Worm (Caenorhabditis elegans) whole organism, L3 larva: ENCODE results near the gene C41G6.12.

ENCODE experiments used
- ceh-82 ChIP-seq: fragments of 150-350 bp; optimal IDR thresholded peaks from 2 replicates; lab custom pipeline; 2014; ENCODE audit warnings: missing biosample characterization, missing genetic modification characterization
- ceh-9 ChIP-seq: sonication (generic microtip); optimal IDR thresholded peaks from 2 replicates; lab custom pipeline; 2018; ENCODE audit warnings: missing biosample characterization, missing genetic modification characterization
- elt-3 ChIP-seq, 3 experiments: fragments of 150-350 bp in 1 of 3; sonication (generic microtip) in 2 of 3; optimal IDR thresholded peaks; 2 replicates in 2 of 3; 4 replicates in 1 of 3; lab custom pipeline; 2014 to 2017; ENCODE audit warnings: missing biosample characterization in 3 of 3, missing genetic modification characterization in 3 of 3
- mdl-1 ChIP-seq: fragments of 150-350 bp; optimal IDR thresholded peaks from 2 replicates; lab custom pipeline; 2014; ENCODE audit warnings: missing biosample characterization, missing genetic modification characterization
- nhr-11 ChIP-seq: fragments of 150-350 bp; optimal IDR thresholded peaks from 2 replicates; lab custom pipeline; 2014; ENCODE audit warnings: missing biosample characterization, missing genetic modification characterization
- nhr-12 ChIP-seq: fragments of 150-350 bp; optimal IDR thresholded peaks from 2 replicates; lab custom pipeline; 2014; ENCODE audit warnings: missing biosample characterization, missing genetic modification characterization
- nhr-237 ChIP-seq: fragments of 150-350 bp; optimal IDR thresholded peaks from 2 replicates; lab custom pipeline; 2014; ENCODE audit warnings: missing biosample characterization, missing genetic modification characterization
- nhr-28 ChIP-seq: fragments of 150-350 bp; optimal IDR thresholded peaks from 2 replicates; lab custom pipeline; 2014; ENCODE audit warnings: missing biosample characterization, missing genetic modification characterization
- nhr-43 ChIP-seq: sonication (generic microtip); optimal IDR thresholded peaks from 2 replicates; lab custom pipeline; 2016; ENCODE audit warnings: mild to moderate bottlenecking, missing genetic modification characterization, missing compliant biosample characterization; ENCODE audit not compliant: poor library complexity, severe bottlenecking
- pqm-1 ChIP-seq: fragments of 150-350 bp; optimal IDR thresholded peaks from 2 replicates; lab custom pipeline; 2017; ENCODE audit warnings: missing biosample characterization, missing genetic modification characterization, inconsistent platforms
- unc-62 ChIP-seq: fragments of 150-350 bp; sonication (generic microtip); optimal IDR thresholded peaks from 4 replicates; lab custom pipeline; 2014; ENCODE audit warnings: missing biosample characterization, missing genetic modification reagents, missing genetic modification characterization
- ztf-11 ChIP-seq: fragments of 150-350 bp; optimal IDR thresholded peaks from 2 replicates; lab custom pipeline; 2014; ENCODE audit warnings: missing biosample characterization, missing genetic modification characterization

ce11 chrV:15221330-15221729 lies 13.7 kb upstream of the C41G6.12 start, which contains the start of gene irld-25:
- TF ChIP-seq nhr-28 (tag; lab: Kevin White, UChicago) (no peak), ceh-9 (tag; lab: Kevin White, UChicago) (no peak), unc-62 (GFP tag; lab: Kevin White, UChicago) (no peak), ztf-11 (no peak), nhr-237 (tag; lab: Kevin White, UChicago) (no peak), mdl-1 (tag; lab: Kevin White, UChicago) (no peak), nhr-12 (tag; lab: Kevin White, UChicago) (no peak), nhr-43 (tag; lab: Kevin White, UChicago) (no peak), elt-3 (tag; optimal IDR thresholded peaks at IDR 0.05; lab: Kevin White, UChicago) (no peak), ceh-82 (tag; lab: Kevin White, UChicago) (no peak), nhr-11 (tag; lab: Kevin White, UChicago) (no peak), pqm-1 (tag; lab: Kevin White, UChicago) (no peak)
